Worm (Caenorhabditis elegans) whole organism, L4/young adult: ENCODE data around the gene thn-1.

ENCODE experiments used
- W03F9.2 ChIP-seq: fragments of 150-350 bp; optimal IDR thresholded peaks from 2 replicates; lab custom pipeline; 2014; ENCODE audit warnings: missing biosample characterization, missing genetic modification characterization
- dao-5 ChIP-seq: sonication (generic microtip); optimal IDR thresholded peaks from 2 replicates; lab custom pipeline; 2016; ENCODE audit warnings: missing genotype, missing genetic modification characterization, moderate library complexity, missing compliant biosample characterization
- him-1 ChIP-seq: sonication (generic microtip); optimal IDR thresholded peaks from 2 replicates; lab custom pipeline; 2016; ENCODE audit warnings: missing genotype, missing genetic modification reagents, missing genetic modification characterization, missing compliant biosample characterization

ce11 chrIV:12419291-12419690, 39.4 kb downstream of the thn-1 start:
- TF ChIP-seq him-1 (tag; lab: Kevin White, UChicago) (no peak), dao-5 (tag; lab: Kevin White, UChicago) (no peak), W03F9.2 (tag; lab: Kevin White, UChicago) (no peak)
